Worm (Caenorhabditis elegans): ENCODE measurements around the gene T01E8.8.

ce11 chrII:10283145-10283544 lies 52.1 kb downstream of the T01E8.8 start:
- TF ChIP-seq ama-1 (optimal IDR thresholded peaks at IDR 0.05) (no peak), pqm-1 (tag; optimal IDR thresholded peaks at IDR 0.05) (no peak), hlh-15 (tag; optimal IDR thresholded peaks at IDR 0.05) (no peak), fkh-10 (GFP tag; optimal IDR thresholded peaks at IDR 0.05) (no peak), lin-11 (tag; optimal IDR thresholded peaks at IDR 0.05) (no peak)

Data from whole organism, late embryonic.